Fruit fly (Drosophila melanogaster) whole organism, embryonic: ENCODE measurements around the gene psh.
A peak's percentile ranks its signal among the peaks of the same experiment; 100 is the strongest.

ENCODE experiments used
- B-H2 ChIP-seq: fragments of 200-800 bp; sonication (Bioruptor generic); optimal IDR thresholded peaks from 2 replicates; lab custom pipeline; 2018; ENCODE audit warnings: missing biosample characterization, mild to moderate bottlenecking, missing genetic modification characterization
- BEAF-32 ChIP-seq: fragments of 200-800 bp; sonication (Bioruptor generic); optimal IDR thresholded peaks from 3 replicates; lab custom pipeline; 2017; ENCODE audit warnings: missing biosample characterization, missing genetic modification characterization, mild to moderate bottlenecking, moderate library complexity, missing genetic modification reagents
- CG10267 ChIP-seq: fragments of 200-800 bp; sonication (Bioruptor generic); optimal IDR thresholded peaks from 2 replicates; lab custom pipeline; 2018; ENCODE audit warnings: missing biosample characterization, mild to moderate bottlenecking, missing genetic modification characterization, moderate library complexity
- CG10654 ChIP-seq: fragments of 200-800 bp; sonication (Bioruptor generic); optimal IDR thresholded peaks from 2 replicates; lab custom pipeline; 2016; ENCODE audit warnings: missing biosample characterization, missing genetic modification characterization
- CG12104 ChIP-seq: fragments of 200-800 bp; sonication (Bioruptor generic); optimal IDR thresholded peaks from 3 replicates; lab custom pipeline; 2016; ENCODE audit warnings: missing biosample characterization, missing genetic modification characterization
- CG12219 ChIP-seq: fragments of 200-800 bp; sonication (Bioruptor generic); optimal IDR thresholded peaks from 3 replicates; lab custom pipeline; 2018; ENCODE audit warnings: missing biosample characterization, mild to moderate bottlenecking, missing genetic modification characterization
- CG12769 ChIP-seq: fragments of 200-800 bp; sonication (Bioruptor generic); optimal IDR thresholded peaks from 2 replicates; lab custom pipeline; 2019; ENCODE audit warnings: missing biosample characterization, mild to moderate bottlenecking, missing genetic modification characterization, moderate library complexity
- CG13894 ChIP-seq: fragments of 200-800 bp; sonication (Bioruptor generic); optimal IDR thresholded peaks from 3 replicates; lab custom pipeline; 2018; ENCODE audit warnings: missing biosample characterization, mild to moderate bottlenecking, missing genetic modification characterization, moderate library complexity
- CG14710 ChIP-seq: fragments of 200-800 bp; sonication (Bioruptor generic); optimal IDR thresholded peaks from 3 replicates; lab custom pipeline; 2019; ENCODE audit warnings: missing biosample characterization, mild to moderate bottlenecking, missing genetic modification characterization, moderate library complexity
- CG1529 ChIP-seq: fragments of 200-800 bp; sonication (Bioruptor generic); optimal IDR thresholded peaks from 3 replicates; lab custom pipeline; 2018; ENCODE audit warnings: missing biosample characterization, missing genetic modification characterization
- CG17802 ChIP-seq: fragments of 200-800 bp; sonication (Bioruptor generic); optimal IDR thresholded peaks from 2 replicates; lab custom pipeline; 2018; ENCODE audit warnings: missing biosample characterization, mild to moderate bottlenecking, missing genetic modification characterization, moderate library complexity
- CG18476 ChIP-seq: fragments of 200-800 bp; sonication (Bioruptor generic); optimal IDR thresholded peaks from 2 replicates; lab custom pipeline; 2016; ENCODE audit warnings: missing biosample characterization, mild to moderate bottlenecking, missing genetic modification characterization
- CG30020 ChIP-seq: fragments of 200-800 bp; optimal IDR thresholded peaks from 2 replicates; lab custom pipeline; 2019; ENCODE audit warnings: missing biosample characterization, mild to moderate bottlenecking, missing genetic modification characterization, moderate library complexity
- CG32532 ChIP-seq: fragments of 200-800 bp; sonication (Bioruptor generic); IDR thresholded peaks from 2 replicates; pipeline ENCODE4 v1.3.6; 2022; ENCODE audit warnings: missing biosample characterization, missing genetic modification characterization
- CG34376 ChIP-seq: fragments of 200-800 bp; sonication (Bioruptor generic); optimal IDR thresholded peaks from 2 replicates; lab custom pipeline; 2018; ENCODE audit warnings: missing biosample characterization, mild to moderate bottlenecking, missing genetic modification characterization
- CG34422 ChIP-seq: fragments of 200-800 bp; sonication (Bioruptor generic); IDR thresholded peaks from 3 replicates; pipeline ENCODE4 v1.3.6; 2022; ENCODE audit warnings: missing biosample characterization, missing genetic modification characterization
- CG6272 ChIP-seq: fragments of 200-800 bp; sonication (Bioruptor generic); IDR thresholded peaks from 2 replicates; pipeline ENCODE4 v1.3.6; 2022; ENCODE audit warnings: missing biosample characterization, missing genetic modification characterization
- CG8281 ChIP-seq: fragments of 200-800 bp; sonication (Bioruptor generic); optimal IDR thresholded peaks from 2 replicates; lab custom pipeline; 2018; ENCODE audit warnings: missing biosample characterization, mild to moderate bottlenecking, missing genetic modification characterization, moderate library complexity
- CG9817 ChIP-seq: fragments of 200-800 bp; sonication (Bioruptor generic); optimal IDR thresholded peaks from 2 replicates; lab custom pipeline; 2018; ENCODE audit warnings: missing biosample characterization, mild to moderate bottlenecking, missing genetic modification characterization, moderate library complexity
- CHES-1-like ChIP-seq: fragments of 200-800 bp; sonication (Bioruptor generic); optimal IDR thresholded peaks from 2 replicates; lab custom pipeline; 2016; ENCODE audit warnings: missing biosample characterization, missing genetic modification characterization
- D19A ChIP-seq: fragments of 200-800 bp; optimal IDR thresholded peaks from 3 replicates; lab custom pipeline; 2019; ENCODE audit warnings: missing biosample characterization, mild to moderate bottlenecking, missing genetic modification characterization, moderate library complexity
- Dp ChIP-seq: fragments of 200-800 bp; sonication (Bioruptor generic); optimal IDR thresholded peaks from 2 replicates; lab custom pipeline; 2018; ENCODE audit warnings: missing biosample characterization, mild to moderate bottlenecking, missing genetic modification characterization, moderate library complexity
- Dref ChIP-seq: fragments of 200-800 bp; sonication (Bioruptor generic); IDR thresholded peaks from 2 replicates; pipeline ENCODE4 v1.3.6; 2022; ENCODE audit warnings: missing biosample characterization, missing genetic modification characterization
- E2f2 ChIP-seq: fragments of 200-800 bp; sonication (Bioruptor generic); IDR thresholded peaks from 2 replicates; pipeline ENCODE4 v1.3.6; 2022; ENCODE audit warnings: missing biosample characterization, missing genetic modification characterization
- Elba2 ChIP-seq: fragments of 200-800 bp; sonication (Bioruptor generic); optimal IDR thresholded peaks from 3 replicates; lab custom pipeline; 2016; ENCODE audit warnings: missing biosample characterization, missing genetic modification characterization
- Fer1 ChIP-seq: fragments of 200-800 bp; sonication (Bioruptor generic); optimal IDR thresholded peaks from 2 replicates; lab custom pipeline; 2017; ENCODE audit warnings: missing biosample characterization, mild to moderate bottlenecking, missing genetic modification characterization
- Hr39 ChIP-seq: fragments of >200 bp; optimal IDR thresholded peaks from 2 replicates; lab custom pipeline; 2017
- MESR4 ChIP-seq: fragments of 200-800 bp; sonication (Bioruptor generic); optimal IDR thresholded peaks from 2 replicates; lab custom pipeline; 2018; ENCODE audit warnings: missing biosample characterization, mild to moderate bottlenecking, missing genetic modification characterization, moderate library complexity
- NC2α ChIP-seq: fragments of 200-800 bp; sonication (Bioruptor generic); optimal IDR thresholded peaks from 2 replicates; lab custom pipeline; 2016; ENCODE audit warnings: missing biosample characterization, missing genetic modification characterization
- Neu2 ChIP-seq: fragments of 200-800 bp; sonication (Bioruptor generic); optimal IDR thresholded peaks from 3 replicates; lab custom pipeline; 2016; ENCODE audit warnings: missing biosample characterization, missing genetic modification characterization, borderline replicate concordance
- Sry-δ ChIP-seq: fragments of 200-800 bp; sonication (Bioruptor generic); optimal IDR thresholded peaks from 2 replicates; lab custom pipeline; 2016; ENCODE audit warnings: missing biosample characterization, missing genetic modification characterization
- YL-1 ChIP-seq: fragments of 200-800 bp; sonication (Bioruptor generic); optimal IDR thresholded peaks from 3 replicates; lab custom pipeline; 2017; ENCODE audit warnings: missing biosample characterization, mild to moderate bottlenecking, missing genetic modification characterization
- bbx ChIP-seq: fragments of 200-800 bp; sonication (Bioruptor generic); IDR thresholded peaks from 2 replicates; pipeline ENCODE4 v1.3.6; 2022; ENCODE audit warnings: missing biosample characterization, missing genetic modification characterization; ENCODE audit not compliant: partially characterized antibody
- dan ChIP-seq: fragments of 200-800 bp; sonication (Bioruptor generic); IDR thresholded peaks from 2 replicates; pipeline ENCODE4 v1.3.6; 2022; ENCODE audit warnings: missing biosample characterization, missing genetic modification characterization
- ftz-f1 ChIP-seq: fragments of 200-800 bp; sonication (Bioruptor generic); optimal IDR thresholded peaks from 2 replicates; lab custom pipeline; 2016; ENCODE audit warnings: missing biosample characterization, missing genetic modification characterization
- gt ChIP-seq: fragments of 200-800 bp; sonication (Bioruptor generic); IDR thresholded peaks from 2 replicates; pipeline ENCODE4 v1.3.6; 2022; ENCODE audit warnings: missing biosample characterization, missing genetic modification characterization
- hbn ChIP-seq: fragments of 200-800 bp; sonication (Bioruptor generic); IDR thresholded peaks from 2 replicates; pipeline ENCODE4 v1.3.6; 2022; ENCODE audit warnings: missing biosample characterization, missing genetic modification characterization; ENCODE audit not compliant: partially characterized antibody
- her ChIP-seq: fragments of 200-800 bp; sonication (Bioruptor generic); optimal IDR thresholded peaks from 2 replicates; lab custom pipeline; 2016; ENCODE audit warnings: missing biosample characterization, missing genetic modification characterization
- jigr1 ChIP-seq: fragments of 200-800 bp; sonication (Bioruptor generic); IDR thresholded peaks from 3 replicates; pipeline ENCODE4 v1.3.6; 2022; ENCODE audit warnings: missing biosample characterization, missing genetic modification characterization
- lilli ChIP-seq: fragments of 200-800 bp; sonication (Bioruptor generic); optimal IDR thresholded peaks from 3 replicates; lab custom pipeline; 2016; ENCODE audit warnings: missing biosample characterization, missing genetic modification characterization
- prd ChIP-seq, 3 experiments: fragments of >200 bp in 2 of 3; fragments of 200-800 bp in 1 of 3; sonication (Bioruptor generic) in 1 of 3; optimal IDR thresholded peaks in 2 of 3; IDR thresholded peaks in 1 of 3; 2 replicates in 2 of 3; 3 replicates in 1 of 3; pipeline versions ENCODE4 v1.3.6 to Lab custom; 2017 to 2022; ENCODE audit warnings: missing biosample characterization in 1 of 3, missing genetic modification characterization in 1 of 3
- run ChIP-seq: fragments of 200-800 bp; sonication (Bioruptor generic); optimal IDR thresholded peaks from 3 replicates; lab custom pipeline; 2018; ENCODE audit warnings: missing biosample characterization, mild to moderate bottlenecking, missing genetic modification characterization
- sens ChIP-seq: fragments of 200-800 bp; sonication (Bioruptor generic); peaks from one replicate; lab custom pipeline; 2016; ENCODE audit warnings: missing biosample characterization, missing genetic modification characterization
- sr ChIP-seq: fragments of 200-800 bp; sonication (Bioruptor generic); IDR thresholded peaks from 3 replicates; pipeline ENCODE4 v1.3.6; 2022; ENCODE audit warnings: missing biosample characterization, missing genetic modification characterization
- trem ChIP-seq: fragments of 200-800 bp; optimal IDR thresholded peaks from 3 replicates; lab custom pipeline; 2019; ENCODE audit warnings: missing biosample characterization, mild to moderate bottlenecking, missing genetic modification characterization, moderate library complexity
- vnd ChIP-seq: fragments of 200-800 bp; sonication (Bioruptor generic); IDR thresholded peaks from 3 replicates; pipeline ENCODE4 v1.3.6; 2022; ENCODE audit warnings: missing biosample characterization, missing genetic modification characterization; ENCODE audit not compliant: partially characterized antibody
- wek ChIP-seq: fragments of 200-800 bp; sonication (Bioruptor generic); optimal IDR thresholded peaks from 3 replicates; lab custom pipeline; 2018; ENCODE audit warnings: missing biosample characterization, mild to moderate bottlenecking, missing genetic modification characterization, moderate library complexity
- wor ChIP-seq: fragments of 200-800 bp; sonication (Bioruptor generic); IDR thresholded peaks from 2 replicates; pipeline ENCODE4 v1.3.6; 2022; ENCODE audit warnings: missing biosample characterization, missing genetic modification characterization
- yki ChIP-seq: fragments of >200 bp; optimal IDR thresholded peaks from 3 replicates; lab custom pipeline; 2018
- zfh2 ChIP-seq: fragments of 200-800 bp; sonication (Bioruptor generic); optimal IDR thresholded peaks from 2 replicates; lab custom pipeline; 2016; ENCODE audit warnings: missing biosample characterization, missing genetic modification characterization

Gene psh

dm6 chrX:18514767-18515166, 28.0 kb upstream of the psh start, which contains the start of gene CG6470 (continued):
- TF ChIP-seq yki (no peak), jigr1 (GFP tag; lab: Robert Waterston, UW) (no peak)

dm6 chrX:18512271-18512679, 25.6 kb upstream of the psh start, which contains the start of gene Ggt-1:
Gene Ggt-1 (minus strand): TSS chrX:18512521.
- TF ChIP-seq Fer1 (GFP tag; lab: Kevin White, UChicago) (peak; percentile 6), CG34422 (GFP tag; lab: Robert Waterston, UW) (0 out of 3 replicates have a peak, but pooled peaks have one; percentile 17), CG17802 (tag; lab: Kevin White, UChicago) (no peak), CG13894 (tag; lab: Kevin White, UChicago) (peak; percentile 61), CG32532 (GFP tag; lab: Robert Waterston, UW) (peak; percentile 43; the same call in 1 of the 2 replicates), zfh2 (no peak), CG14710 (tag; lab: Kevin White, UChicago) (no peak), vnd (GFP tag; lab: Robert Waterston, UW) (peak; percentile 93), CG12769 (tag; lab: Kevin White, UChicago) (peak; percentile 79), CG1529 (GFP tag; lab: Kevin White, UChicago) (no peak), CG12219 (GFP tag; lab: Kevin White, UChicago) (no peak), bbx (GFP tag; lab: Robert Waterston, UW) (peak; percentile 96), CG9817 (tag; lab: Kevin White, UChicago) (no peak), her (GFP tag; lab: Kevin White, UChicago) (no peak), ftz-f1 (GFP tag; lab: Kevin White, UChicago) (peak; percentile 72), CG10267 (tag; lab: Kevin White, UChicago) (no peak), BEAF-32 (GFP tag; lab: Kevin White, UChicago) (peak; percentile 83), sens (GFP tag; lab: Kevin White, UChicago) (no peak), wek (GFP tag; lab: Kevin White, UChicago) (peak; percentile 3), D19A (tag; lab: Kevin White, UChicago) (no peak), CG18476 (GFP tag; lab: Kevin White, UChicago) (no peak), YL-1 (GFP tag; lab: Kevin White, UChicago) (no peak), E2f2 (GFP tag; lab: Robert Waterston, UW) (peak; percentile 46; the same call in 1 of the 2 replicates), B-H2 (peak; percentile 27), CG30020 (tag; lab: Kevin White, UChicago) (peak; percentile 23), lilli (GFP tag; lab: Kevin White, UChicago) (no peak), Sry-δ (GFP tag; lab: Kevin White, UChicago) (peak; percentile 67), CG8281 (tag; lab: Kevin White, UChicago) (no peak), trem (no peak), hbn (GFP tag; lab: Robert Waterston, UW) (peak; percentile 89), Elba2 (GFP tag; lab: Kevin White, UChicago) (no peak), CG6272 (GFP tag; lab: Robert Waterston, UW) (no peak), prd (optimal IDR thresholded peaks at IDR 0.05; lab: Kevin White, UChicago) (no peak), prd (GFP tag; IDR thresholded peaks at IDR 0.05; lab: Robert Waterston, UW) (no peak), run (tag; lab: Kevin White, UChicago) (no peak), Neu2 (GFP tag; lab: Kevin White, UChicago) (no peak), CG12104 (GFP tag; lab: Kevin White, UChicago) (no peak), CG34376 (GFP tag; lab: Kevin White, UChicago) (peak; percentile 35), NC2α (GFP tag; lab: Kevin White, UChicago) (no peak), CG10654 (GFP tag; lab: Kevin White, UChicago) (no peak), wor (GFP tag; lab: Robert Waterston, UW) (no peak), dan (GFP tag; lab: Robert Waterston, UW) (no peak), CHES-1-like (GFP tag; lab: Kevin White, UChicago) (no peak), Dp (peak; percentile 34), Dref (GFP tag; lab: Robert Waterston, UW) (peak; percentile 81), gt (GFP tag; lab: Robert Waterston, UW) (no peak), MESR4 (GFP tag; lab: Kevin White, UChicago) (peak; percentile 19), sr (peak; percentile 79), Hr39 (no peak)
